Worm (Caenorhabditis elegans) whole organism, midembryonic: ENCODE measurements around the gene W01F3.2.

Source experiments
- cog-1 ChIP-seq: sonication (generic microtip); optimal IDR thresholded peaks from 2 replicates; lab custom pipeline; 2016; ENCODE audit warnings: missing genetic modification characterization, missing compliant biosample characterization
- flt-1 ChIP-seq: fragments of 200-800 bp; sonication (Bioruptor generic); IDR thresholded peaks from 2 replicates; pipeline ENCODE4 v1.3.6; 2022; ENCODE audit warnings: missing genetic modification characterization, missing compliant biosample characterization
- med-1 ChIP-seq: sonication (generic microtip); optimal IDR thresholded peaks from 2 replicates; lab custom pipeline; 2017; ENCODE audit warnings: missing genetic modification characterization, mild to moderate bottlenecking, missing compliant biosample characterization, antibody characterized with exemption, missing genetic modification reagents; ENCODE audit not compliant: insufficient read depth

DNA sequence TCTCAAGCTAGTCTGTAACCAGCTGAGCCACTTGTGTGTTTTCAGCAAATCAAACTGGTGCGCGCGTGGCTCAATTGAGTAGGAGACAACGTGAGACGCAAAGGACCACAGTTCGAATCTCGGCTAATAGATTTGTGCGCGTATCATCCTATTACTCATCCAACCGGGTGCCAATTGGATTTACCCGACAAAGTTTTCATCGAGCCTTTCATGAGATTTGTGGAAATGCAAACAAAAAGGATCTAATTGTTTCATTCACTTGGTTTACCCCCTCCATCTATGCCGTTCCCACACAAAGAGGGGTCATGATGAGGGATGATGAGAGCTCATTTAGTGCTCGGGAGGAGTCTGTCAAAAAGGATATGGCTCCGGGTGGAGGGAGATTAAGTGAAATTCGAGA, 5.0 kb upstream of the W01F3.2 start:
- TF ChIP-seq cog-1, result no peak
- TF ChIP-seq flt-1, result no peak
- no peak for TF ChIP-seq med-1
